Fruit fly (Drosophila melanogaster): ENCODE measurements around the gene Rpt5.

Gene Rpt5

dm6 chr3R:23787632-23787960, 34.9 kb downstream of the Rpt5 start:
- TF ChIP-seq usp (GFP tag; optimal IDR thresholded peaks at IDR 0.05), result no peak
- no peak for TF ChIP-seq Dll (optimal IDR thresholded peaks at IDR 0.05)
- TF ChIP-seq CG8478 (optimal IDR thresholded peaks at IDR 0.05), result no peak
- TF ChIP-seq EcR (GFP tag; optimal IDR thresholded peaks at IDR 0.05), result no peak
- TF ChIP-seq psq (optimal IDR thresholded peaks at IDR 0.05), result no peak
- TF ChIP-seq pan (optimal IDR thresholded peaks at IDR 0.05), result no peak

dm6 chr3R:23788406-23789021, 35.8 kb downstream of the Rpt5 start:
- TF ChIP-seq pan (optimal IDR thresholded peaks at IDR 0.05), result no peak
- no peak for TF ChIP-seq CG8478 (optimal IDR thresholded peaks at IDR 0.05)
- peak in 1 of 2 experiments; percentile 70 for TF ChIP-seq EcR (GFP tag; optimal IDR thresholded peaks at IDR 0.05)
- TF ChIP-seq usp (GFP tag; optimal IDR thresholded peaks at IDR 0.05), result no peak
- TF ChIP-seq psq (optimal IDR thresholded peaks at IDR 0.05), result no peak

dm6 chr3R:23789584-23789983, 36.9 kb downstream of the Rpt5 start:
- no peak for TF ChIP-seq usp (GFP tag; optimal IDR thresholded peaks at IDR 0.05)
- no peak for TF ChIP-seq CG8478 (optimal IDR thresholded peaks at IDR 0.05)
- TF ChIP-seq pan (optimal IDR thresholded peaks at IDR 0.05), result no peak
- TF ChIP-seq Dll (optimal IDR thresholded peaks at IDR 0.05), result no peak
- no peak for TF ChIP-seq EcR (GFP tag; optimal IDR thresholded peaks at IDR 0.05)
- no peak for TF ChIP-seq psq (optimal IDR thresholded peaks at IDR 0.05)

- no peak for TF ChIP-seq CG8478 (optimal IDR thresholded peaks at IDR 0.05)
- TF ChIP-seq pan (optimal IDR thresholded peaks at IDR 0.05), result no peak
- TF ChIP-seq EcR (GFP tag; optimal IDR thresholded peaks at IDR 0.05), result no peak
- TF ChIP-seq usp (GFP tag; optimal IDR thresholded peaks at IDR 0.05), result no peak
- no peak for TF ChIP-seq Dll (optimal IDR thresholded peaks at IDR 0.05)
- no peak for TF ChIP-seq psq (optimal IDR thresholded peaks at IDR 0.05)
Observed at dm6 chr3R:23790483-23791175, 38.0 kb downstream of the Rpt5 start.

- TF ChIP-seq CG8478 (optimal IDR thresholded peaks at IDR 0.05) (no peak), psq (optimal IDR thresholded peaks at IDR 0.05) (no peak), Dll (optimal IDR thresholded peaks at IDR 0.05) (no peak), EcR (GFP tag; optimal IDR thresholded peaks at IDR 0.05) (no peak), pan (optimal IDR thresholded peaks at IDR 0.05) (peak; percentile 6)
Observed at dm6 chr3R:23791491-23791890, 38.8 kb downstream of the Rpt5 start.

- TF ChIP-seq pan (optimal IDR thresholded peaks at IDR 0.05), result no peak
- TF ChIP-seq CG8478 (optimal IDR thresholded peaks at IDR 0.05), result no peak
- no peak for TF ChIP-seq psq (optimal IDR thresholded peaks at IDR 0.05)
- no peak for TF ChIP-seq EcR (GFP tag; optimal IDR thresholded peaks at IDR 0.05)
- no peak for TF ChIP-seq usp (GFP tag; optimal IDR thresholded peaks at IDR 0.05)
- TF ChIP-seq Dll (optimal IDR thresholded peaks at IDR 0.05), result no peak
Observed at dm6 chr3R:23803668-23804067, 51.0 kb downstream of the Rpt5 start, which contains the start of gene CG34355. Gene CG34355 (plus strand): TSS chr3R:23803859.

Data from whole organism.